Worm (Caenorhabditis elegans): Measurements from ENCODE around the gene T15B7.15.

DNA sequence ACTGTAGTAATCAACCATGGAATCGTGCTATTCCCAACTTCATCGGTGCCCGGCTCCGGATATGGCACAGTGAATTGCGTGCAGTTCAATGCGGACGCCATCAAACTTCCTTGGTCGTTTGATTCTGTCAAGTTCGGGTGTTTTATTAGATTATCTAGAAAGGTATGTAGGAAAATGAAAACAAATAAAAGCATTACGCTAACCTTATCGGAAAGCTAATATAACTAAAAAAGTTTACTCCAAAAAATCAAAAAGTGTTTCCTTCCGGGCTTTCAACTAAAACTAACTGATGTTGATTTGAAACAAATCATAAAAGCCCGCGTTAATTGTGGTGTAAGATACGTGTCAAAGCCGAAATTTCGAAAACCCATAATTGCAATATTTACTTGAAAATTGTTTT lies 18.7 kb downstream of the T15B7.15 start, which contains the start of gene dmsr-13:
- no peak for TF ChIP-seq klf-2 (GFP tag; conservative IDR thresholded peaks at IDR 0.05)
- no peak for TF ChIP-seq med-1 (GFP tag; optimal IDR thresholded peaks at IDR 0.05; ENCODE audit: insufficient read depth)
- TF ChIP-seq ztf-29 (GFP tag; IDR thresholded peaks at IDR 0.05) = no peak
- no peak for TF ChIP-seq tab-1 (GFP tag; IDR thresholded peaks at IDR 0.05)
- no peak for TF ChIP-seq T22C8.4 (GFP tag; IDR thresholded peaks at IDR 0.05)
- no peak for TF ChIP-seq ref-1 (GFP tag; conservative IDR thresholded peaks at IDR 0.05)
- TF ChIP-seq flt-1 (GFP tag; IDR thresholded peaks at IDR 0.05) = no peak
